Worm (Caenorhabditis elegans) whole organism, mixed stage, embryonic: ENCODE data around the gene ttr-26.

Source experiments
- blmp-1 ChIP-seq: fragments of 150-350 bp; optimal IDR thresholded peaks from 2 replicates; lab custom pipeline; 2014; ENCODE audit warnings: missing biosample characterization, missing genetic modification characterization
- ces-1 ChIP-seq: fragments of 150-350 bp; optimal IDR thresholded peaks from 2 replicates; lab custom pipeline; 2014; ENCODE audit warnings: missing biosample characterization, missing genetic modification reagents, missing genetic modification characterization
- elt-3 ChIP-seq: fragments of 150-350 bp; optimal IDR thresholded peaks from 2 replicates; lab custom pipeline; 2014; ENCODE audit warnings: missing biosample characterization, missing genetic modification characterization
- hlh-1 ChIP-seq: fragments of 150-350 bp; optimal IDR thresholded peaks from 2 replicates; lab custom pipeline; 2014; ENCODE audit warnings: missing biosample characterization, missing genetic modification reagents, missing genetic modification characterization
- lsy-2 ChIP-seq: fragments of 150-350 bp; optimal IDR thresholded peaks from 2 replicates; lab custom pipeline; 2014; ENCODE audit warnings: missing biosample characterization, missing genetic modification characterization
- mep-1 ChIP-seq: fragments of 150-350 bp; optimal IDR thresholded peaks from 2 replicates; lab custom pipeline; 2017; ENCODE audit warnings: missing biosample characterization, missing genetic modification reagents, missing genetic modification characterization, inconsistent platforms
- pha-4 ChIP-seq: fragments of 150-350 bp; optimal IDR thresholded peaks from 2 replicates; lab custom pipeline; 2018; ENCODE audit warnings: missing biosample characterization, missing genetic modification reagents, missing genetic modification characterization
- snpc-4 ChIP-seq: fragments of 150-350 bp; optimal IDR thresholded peaks from 2 replicates; lab custom pipeline; 2014; ENCODE audit warnings: missing biosample characterization, missing genetic modification characterization
- unc-62 ChIP-seq: fragments of 150-350 bp; optimal IDR thresholded peaks from 2 replicates; lab custom pipeline; 2014; ENCODE audit warnings: missing biosample characterization, missing genetic modification reagents, missing genetic modification characterization
- ztf-11 ChIP-seq: fragments of 150-350 bp; optimal IDR thresholded peaks from 2 replicates; lab custom pipeline; 2014; ENCODE audit warnings: missing biosample characterization, missing genetic modification characterization

- TF ChIP-seq elt-3 (no peak), pha-4 (tag; lab: Kevin White, UChicago) (no peak), ces-1 (no peak), mep-1 (no peak), ztf-11 (tag; lab: Kevin White, UChicago) (no peak), hlh-1 (tag; lab: Kevin White, UChicago) (no peak), unc-62 (GFP tag; lab: Kevin White, UChicago) (no peak), blmp-1 (tag; lab: Kevin White, UChicago) (no peak), snpc-4 (tag; lab: Kevin White, UChicago) (no peak), lsy-2 (tag; lab: Kevin White, UChicago) (no peak)
Measured at ce11 chrV:18605510-18605909, 45.4 kb upstream of the ttr-26 start.
